Worm (Caenorhabditis elegans): ENCODE results near the gene srg-45.

ce11 chrV:12296794-12297193, 10.5 kb upstream of the srg-45 start:
- TF ChIP-seq ama-1 (optimal IDR thresholded peaks at IDR 0.05) (no peak), flt-1 (GFP tag; IDR thresholded peaks at IDR 0.05) (no peak)
